Worm (Caenorhabditis elegans): Measurements from ENCODE around the gene F13A7.11.

F13A7.11 gene

ce11 chrV:16370039-16370438, 25.1 kb downstream of the F13A7.11 start (continued):
- TF ChIP-seq F44E2.7 (GFP tag; IDR thresholded peaks at IDR 0.05) (0 out of 2 replicates have a peak, but pooled peaks have one; percentile 65), nhr-25 (tag; optimal IDR thresholded peaks at IDR 0.05; ENCODE audit: borderline replicate concordance, insufficient read depth) (peak; percentile 9), egl-27 (tag; optimal IDR thresholded peaks at IDR 0.05) (no peak), rbr-2 (tag; optimal IDR thresholded peaks at IDR 0.05) (peak; percentile 76), nhr-48 (tag; optimal IDR thresholded peaks at IDR 0.05) (peak; percentile 74), vab-7 (GFP tag; IDR thresholded peaks at IDR 0.05) (peak; percentile 90), ceh-82 (tag; optimal IDR thresholded peaks at IDR 0.05) (no peak), ceh-20 (GFP tag; IDR thresholded peaks at IDR 0.05) (peak; percentile 85), ztf-11 (tag; optimal IDR thresholded peaks at IDR 0.05) (no peak), nhr-77 (tag; optimal IDR thresholded peaks at IDR 0.05) (no peak), hlh-30 (tag; optimal IDR thresholded peaks at IDR 0.05; ENCODE audit: insufficient read depth) (peak; percentile 69), saeg-2 (GFP tag; IDR thresholded peaks at IDR 0.05) (no peak), R02D3.7 (tag; optimal IDR thresholded peaks at IDR 0.05) (no peak), mes-2 (tag; optimal IDR thresholded peaks at IDR 0.05; ENCODE audit: poor library complexity, severe bottlenecking) (peak; percentile 85), dmd-6 (GFP tag; IDR thresholded peaks at IDR 0.05) (peak; percentile 78), ZK337.2 (GFP tag; IDR thresholded peaks at IDR 0.05) (peak; percentile 83), unc-130 (GFP tag; optimal IDR thresholded peaks at IDR 0.05) (peak; percentile 73), ceh-32 (tag; optimal IDR thresholded peaks at IDR 0.05; ENCODE audit: poor library complexity) (peak; percentile 9), hlh-11 (tag; optimal IDR thresholded peaks at IDR 0.05) (peak; percentile 68), ces-1 (GFP tag; optimal IDR thresholded peaks at IDR 0.05) (peak; percentile 6), D1046.2 (GFP tag; IDR thresholded peaks at IDR 0.05) (peak; percentile 91), lsy-2 (tag; optimal IDR thresholded peaks at IDR 0.05) (peak in 1 of 2 experiments; percentile 68), daf-8 (GFP tag; IDR thresholded peaks at IDR 0.05) (no peak), fkh-10 (GFP tag; optimal IDR thresholded peaks at IDR 0.05) (no peak), zfp-3 (GFP tag; conservative IDR thresholded peaks at IDR 0.05) (peak; percentile 62; the same call in 1 of the 2 replicates), aly-2 (tag; optimal IDR thresholded peaks at IDR 0.05) (no peak), pha-4 (GFP tag; IDR thresholded peaks at IDR 0.05) (peak; percentile 90), pha-4 (tag; optimal IDR thresholded peaks at IDR 0.05) (no peak), mxl-3 (GFP tag; optimal IDR thresholded peaks at IDR 0.05) (no peak), Y105C5A.15 (GFP tag; IDR thresholded peaks at IDR 0.05) (peak; percentile 83), mdl-1 (tag; optimal IDR thresholded peaks at IDR 0.05) (peak in 1 of 2 experiments; percentile 10), spr-1 (tag; optimal IDR thresholded peaks at IDR 0.05) (peak; percentile 85), spr-3 (GFP tag; optimal IDR thresholded peaks at IDR 0.05) (peak; percentile 83), fos-1 (tag; optimal IDR thresholded peaks at IDR 0.05) (no peak), duxl-1 (tag; optimal IDR thresholded peaks at IDR 0.05; ENCODE audit: poor library complexity) (peak; percentile 74), F26F4.8 (GFP tag; conservative IDR thresholded peaks at IDR 0.05) (peak; percentile 82; the same call in 1 of the 2 replicates), Y75B8A.6 (GFP tag; IDR thresholded peaks at IDR 0.05) (peak; percentile 82), ama-1 (optimal IDR thresholded peaks at IDR 0.05) (no peak), arid-1 (GFP tag; conservative IDR thresholded peaks at IDR 0.05) (peak; percentile 81; the same call in 1 of the 2 replicates), zfp-2 (tag; optimal IDR thresholded peaks at IDR 0.05) (peak; percentile 62), pqm-1 (tag; optimal IDR thresholded peaks at IDR 0.05) (peak; percentile 42), daf-16 (GFP tag; optimal IDR thresholded peaks at IDR 0.05) (peak; percentile 37 to 88), daf-16 (tag; optimal IDR thresholded peaks at IDR 0.05) (no peak), T26A8.4 (GFP tag; IDR thresholded peaks at IDR 0.05) (peak; percentile 87), nhr-76 (tag; optimal IDR thresholded peaks at IDR 0.05) (no peak), nhr-6 (tag; optimal IDR thresholded peaks at IDR 0.05) (peak; percentile 43), hif-1 (tag; optimal IDR thresholded peaks at IDR 0.05) (peak in 1 of 2 experiments; percentile 61), nhr-28 (tag; optimal IDR thresholded peaks at IDR 0.05) (peak; percentile 33), zip-2 (tag; optimal IDR thresholded peaks at IDR 0.05) (peak; percentile 1), mxl-2 (GFP tag; conservative IDR thresholded peaks at IDR 0.05) (peak; percentile 72; the same call in 1 of the 2 replicates), lin-38 (GFP tag; IDR thresholded peaks at IDR 0.05) (peak; percentile 84)
